Worm (Caenorhabditis elegans) whole organism, midembryonic: Measurements from ENCODE around the gene cyn-1.

Experiments used
- cog-1 ChIP-seq: sonication (generic microtip); optimal IDR thresholded peaks from 2 replicates; lab custom pipeline; 2016; ENCODE audit warnings: missing genetic modification characterization, missing compliant biosample characterization
- klf-2 ChIP-seq: fragments of 200-800 bp; sonication (Bioruptor generic); conservative IDR thresholded peaks from 2 replicates; pipeline ENCODE4 v1.3.6; 2022; ENCODE audit warnings: missing genetic modification reagents, missing genetic modification characterization, missing compliant biosample characterization
- med-1 ChIP-seq: sonication (generic microtip); optimal IDR thresholded peaks from 2 replicates; lab custom pipeline; 2017; ENCODE audit warnings: missing genetic modification characterization, mild to moderate bottlenecking, missing compliant biosample characterization, antibody characterized with exemption, missing genetic modification reagents; ENCODE audit not compliant: insufficient read depth
- ref-1 ChIP-seq: fragments of 200-800 bp; sonication (Bioruptor generic); conservative IDR thresholded peaks from 2 replicates; pipeline ENCODE4 v1.3.6; 2022; ENCODE audit warnings: missing genetic modification reagents, missing genetic modification characterization, missing compliant biosample characterization
- ztf-23 ChIP-seq: fragments of 200-800 bp; sonication (Bioruptor generic); IDR thresholded peaks from 2 replicates; pipeline ENCODE4 v1.3.6; 2022; ENCODE audit warnings: missing genetic modification reagents, missing genetic modification characterization, missing compliant biosample characterization
- ztf-29 ChIP-seq: fragments of 200-800 bp; sonication (Bioruptor generic); IDR thresholded peaks from 2 replicates; pipeline ENCODE4 v1.3.6; 2022; ENCODE audit warnings: missing genetic modification reagents, missing genetic modification characterization, missing compliant biosample characterization

DNA sequence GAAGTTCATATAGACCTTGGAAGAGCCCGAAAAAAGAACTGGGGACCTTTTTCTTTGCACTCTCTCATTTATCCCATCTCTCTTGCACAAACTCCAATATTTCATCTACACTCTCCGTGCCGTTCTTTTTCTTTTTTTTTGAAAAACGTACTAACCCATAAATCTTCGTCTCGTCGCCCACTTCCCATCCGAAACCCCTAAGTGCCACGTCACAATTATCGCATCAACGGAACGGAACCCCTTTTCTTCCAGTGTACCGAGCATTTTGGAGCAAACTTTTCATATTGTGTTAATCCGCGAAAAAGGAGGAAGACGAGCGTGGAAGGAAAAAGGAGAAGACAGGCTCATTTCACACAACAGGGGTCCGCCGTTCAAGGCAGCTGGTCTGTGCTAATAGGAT is 13.5 kb downstream of the cyn-1 start:
- no peak for TF ChIP-seq ztf-23
- no peak for TF ChIP-seq ref-1 (GFP tag; lab: Robert Waterston, UW)
- TF ChIP-seq med-1 = no peak
- no peak for TF ChIP-seq klf-2
- TF ChIP-seq cog-1 (tag; lab: Kevin White, UChicago) = no peak
- TF ChIP-seq ztf-29 (GFP tag; lab: Robert Waterston, UW) = no peak
